Worm (Caenorhabditis elegans) whole organism, mixed stage, embryonic: ENCODE data around the gene Y43F8B.9.

Experiments used
- M03D4.4 ChIP-seq: sonication (generic microtip); optimal IDR thresholded peaks from 2 replicates; lab custom pipeline; 2017; ENCODE audit warnings: mild to moderate bottlenecking, missing genetic modification characterization, missing compliant biosample characterization
- bed-3 ChIP-seq: fragments of 200-800 bp; sonication (Bioruptor generic); optimal IDR thresholded peaks from 3 replicates; lab custom pipeline; 2018; ENCODE audit warnings: mild to moderate bottlenecking, missing genetic modification characterization, moderate library complexity, missing compliant biosample characterization
- blmp-1 ChIP-seq: fragments of 150-350 bp; optimal IDR thresholded peaks from 2 replicates; lab custom pipeline; 2014; ENCODE audit warnings: missing biosample characterization, missing genetic modification characterization
- ceh-83 ChIP-seq: fragments of 200-800 bp; sonication (Bioruptor generic); optimal IDR thresholded peaks from 2 replicates; lab custom pipeline; 2018; ENCODE audit warnings: mild to moderate bottlenecking, missing genetic modification characterization, missing compliant biosample characterization
- ces-1 ChIP-seq: fragments of 150-350 bp; optimal IDR thresholded peaks from 2 replicates; lab custom pipeline; 2014; ENCODE audit warnings: missing biosample characterization, missing genetic modification reagents, missing genetic modification characterization
- cnd-1 ChIP-seq: fragments of 200-800 bp; sonication (Bioruptor generic); optimal IDR thresholded peaks from 2 replicates; lab custom pipeline; 2018; ENCODE audit warnings: mild to moderate bottlenecking, missing genetic modification characterization, missing compliant biosample characterization
- drap-1 ChIP-seq: fragments of 200-800 bp; sonication (Bioruptor generic); optimal IDR thresholded peaks from 3 replicates; lab custom pipeline; 2018; ENCODE audit warnings: mild to moderate bottlenecking, missing genetic modification characterization, missing compliant biosample characterization
- elt-1 ChIP-seq: sonication (generic microtip); optimal IDR thresholded peaks from 2 replicates; lab custom pipeline; 2017; ENCODE audit warnings: missing genetic modification characterization, mild to moderate bottlenecking, missing compliant biosample characterization, antibody characterized with exemption, moderate library complexity, borderline replicate concordance; ENCODE audit not compliant: insufficient read depth
- flh-1 ChIP-seq: fragments of 200-800 bp; sonication (Bioruptor generic); optimal IDR thresholded peaks from 2 replicates; lab custom pipeline; 2018; ENCODE audit warnings: mild to moderate bottlenecking, missing genetic modification characterization, moderate library complexity, missing compliant biosample characterization
- ham-2 ChIP-seq: fragments of 200-800 bp; sonication (Bioruptor generic); optimal IDR thresholded peaks from 2 replicates; lab custom pipeline; 2018; ENCODE audit warnings: mild to moderate bottlenecking, missing genetic modification characterization, missing compliant biosample characterization
- hlh-1 ChIP-seq: fragments of 150-350 bp; optimal IDR thresholded peaks from 2 replicates; lab custom pipeline; 2014; ENCODE audit warnings: missing biosample characterization, missing genetic modification reagents, missing genetic modification characterization
- lin-13 ChIP-seq: fragments of 150-350 bp; optimal IDR thresholded peaks from 2 replicates; lab custom pipeline; 2014; ENCODE audit warnings: missing biosample characterization, missing genetic modification characterization
- lin-32 ChIP-seq: fragments of 200-800 bp; sonication (Bioruptor generic); optimal IDR thresholded peaks from 2 replicates; lab custom pipeline; 2018; ENCODE audit warnings: mild to moderate bottlenecking, missing genetic modification characterization, missing compliant biosample characterization
- lsy-2 ChIP-seq: fragments of 150-350 bp; optimal IDR thresholded peaks from 2 replicates; lab custom pipeline; 2014; ENCODE audit warnings: missing biosample characterization, missing genetic modification characterization
- mab-5 ChIP-seq: fragments of 150-350 bp; optimal IDR thresholded peaks from 2 replicates; lab custom pipeline; 2014; ENCODE audit warnings: missing biosample characterization, missing genetic modification characterization
- mep-1 ChIP-seq: fragments of 150-350 bp; optimal IDR thresholded peaks from 2 replicates; lab custom pipeline; 2017; ENCODE audit warnings: missing biosample characterization, missing genetic modification reagents, missing genetic modification characterization, inconsistent platforms
- mls-2 ChIP-seq: sonication (generic microtip); optimal IDR thresholded peaks from 2 replicates; lab custom pipeline; 2016; ENCODE audit warnings: mild to moderate bottlenecking, missing genetic modification characterization, moderate library complexity, missing compliant biosample characterization
- nhr-12 ChIP-seq: fragments of 150-350 bp; optimal IDR thresholded peaks from 2 replicates; lab custom pipeline; 2014; ENCODE audit warnings: missing biosample characterization, missing genetic modification characterization
- nhr-2 ChIP-seq: fragments of 150-350 bp; optimal IDR thresholded peaks from 2 replicates; lab custom pipeline; 2014; ENCODE audit warnings: missing biosample characterization, missing genetic modification characterization
- nhr-237 ChIP-seq: fragments of 150-350 bp; optimal IDR thresholded peaks from 2 replicates; lab custom pipeline; 2014; ENCODE audit warnings: missing biosample characterization, missing genetic modification characterization
- nhr-28 ChIP-seq: fragments of 150-350 bp; optimal IDR thresholded peaks from 2 replicates; lab custom pipeline; 2014; ENCODE audit warnings: missing biosample characterization, missing genetic modification characterization
- nhr-76 ChIP-seq: sonication (generic microtip); optimal IDR thresholded peaks from 2 replicates; lab custom pipeline; 2017; ENCODE audit warnings: missing biosample characterization, missing genetic modification characterization
- pha-4 ChIP-seq: fragments of 150-350 bp; optimal IDR thresholded peaks from 2 replicates; lab custom pipeline; 2018; ENCODE audit warnings: missing biosample characterization, missing genetic modification reagents, missing genetic modification characterization
- sem-2 ChIP-seq: fragments of 200-800 bp; sonication (Bioruptor generic); optimal IDR thresholded peaks from 2 replicates; lab custom pipeline; 2018; ENCODE audit warnings: mild to moderate bottlenecking, missing genetic modification characterization, missing compliant biosample characterization
- snpc-4 ChIP-seq: fragments of 150-350 bp; optimal IDR thresholded peaks from 2 replicates; lab custom pipeline; 2014; ENCODE audit warnings: missing biosample characterization, missing genetic modification characterization
- sptf-1 ChIP-seq: sonication (generic microtip); optimal IDR thresholded peaks from 2 replicates; lab custom pipeline; 2017; ENCODE audit warnings: mild to moderate bottlenecking, missing genetic modification characterization, moderate library complexity, missing compliant biosample characterization
- tbx-8 ChIP-seq: fragments of 200-800 bp; sonication (Bioruptor generic); optimal IDR thresholded peaks from 2 replicates; lab custom pipeline; 2018; ENCODE audit warnings: mild to moderate bottlenecking, missing genetic modification characterization, moderate library complexity, missing compliant biosample characterization
- unc-39 ChIP-seq: fragments of 150-350 bp; optimal IDR thresholded peaks from 2 replicates; lab custom pipeline; 2014; ENCODE audit warnings: missing biosample characterization, missing genetic modification characterization
- unc-62 ChIP-seq: fragments of 150-350 bp; optimal IDR thresholded peaks from 2 replicates; lab custom pipeline; 2014; ENCODE audit warnings: missing biosample characterization, missing genetic modification reagents, missing genetic modification characterization
- zip-8 ChIP-seq: fragments of 150-350 bp; optimal IDR thresholded peaks from 2 replicates; lab custom pipeline; 2014; ENCODE audit warnings: missing biosample characterization, missing genetic modification characterization
- ztf-11 ChIP-seq: fragments of 150-350 bp; optimal IDR thresholded peaks from 2 replicates; lab custom pipeline; 2014; ENCODE audit warnings: missing biosample characterization, missing genetic modification characterization

Gene Y43F8B.9

DNA sequence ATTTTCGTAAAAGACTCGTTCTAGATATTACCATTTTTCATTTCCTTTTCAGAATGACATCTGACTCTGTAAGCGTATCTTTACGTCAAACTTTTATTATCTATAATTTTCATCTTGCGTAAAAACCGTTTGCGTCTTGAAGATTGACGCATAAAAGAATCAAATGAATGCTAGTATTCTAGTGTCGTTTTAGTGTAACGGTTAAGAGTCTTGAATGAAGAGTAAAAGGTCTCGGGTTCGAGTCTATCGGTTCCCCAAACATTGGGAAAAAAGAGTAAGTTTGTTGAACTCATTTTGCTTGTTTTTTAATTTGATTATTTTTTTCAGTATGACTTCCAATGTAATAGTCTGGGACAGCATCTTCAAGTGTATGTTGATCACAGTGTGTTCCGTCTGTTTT is 6.6 kb downstream of the Y43F8B.9 start, which contains the start of gene Y43F8B.17:
TSS of gene Y43F8B.17 (plus strand) at position 215 of the 400 bp plus-strand sequence.
- TF ChIP-seq nhr-2 (no peak), ztf-11 (tag; lab: Kevin White, UChicago) (no peak), mab-5 (tag; lab: Kevin White, UChicago) (no peak), sptf-1 (tag; lab: Kevin White, UChicago) (no peak), mls-2 (tag; lab: Kevin White, UChicago) (no peak), zip-8 (tag; lab: Kevin White, UChicago) (no peak), flh-1 (GFP tag; lab: Kevin White, UChicago) (no peak), sem-2 (GFP tag; lab: Kevin White, UChicago) (no peak), ceh-83 (GFP tag; lab: Kevin White, UChicago) (no peak), lin-13 (tag; lab: Kevin White, UChicago) (no peak), blmp-1 (no peak), ham-2 (GFP tag; lab: Kevin White, UChicago) (no peak), ces-1 (GFP tag; lab: Kevin White, UChicago) (no peak), nhr-237 (tag; lab: Kevin White, UChicago) (no peak), drap-1 (GFP tag; lab: Kevin White, UChicago) (no peak), elt-1 (no peak), snpc-4 (tag; lab: Kevin White, UChicago) (no peak), pha-4 (tag; lab: Kevin White, UChicago) (no peak)

DNA sequence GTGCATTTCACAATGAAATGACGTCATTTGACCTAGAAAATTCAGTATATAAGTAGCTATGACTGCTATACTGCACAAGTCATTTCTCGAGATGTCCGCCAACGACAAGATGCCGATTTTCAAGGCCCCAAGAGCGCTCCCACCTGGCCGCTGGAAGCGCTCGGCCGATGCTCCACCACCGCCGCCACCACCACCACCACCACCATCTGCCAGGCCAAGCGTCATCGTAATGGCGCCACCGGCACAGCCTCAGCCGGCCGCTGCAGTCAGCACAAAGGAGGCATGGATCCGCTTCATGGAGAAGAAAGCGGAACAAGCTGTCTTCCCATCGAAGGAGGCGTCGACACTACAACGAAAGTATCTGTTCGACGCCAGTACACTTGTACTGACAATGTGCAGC is 7.3 kb downstream of the Y43F8B.9 start, which contains the start of gene Y43F8B.28:
TSS of gene Y43F8B.28 (plus strand) at position 59 of the 400 bp plus-strand sequence.
- TF ChIP-seq nhr-12 = no peak
- no peak for TF ChIP-seq mls-2 (tag; lab: Kevin White, UChicago)
- TF ChIP-seq ceh-83 (GFP tag; lab: Kevin White, UChicago) = no peak
- no peak for TF ChIP-seq flh-1 (GFP tag; lab: Kevin White, UChicago)
- TF ChIP-seq snpc-4 (tag; lab: Kevin White, UChicago) = no peak
- no peak for TF ChIP-seq lin-32 (GFP tag; lab: Kevin White, UChicago)
- TF ChIP-seq mep-1 (tag; lab: Kevin White, UChicago) = no peak
- TF ChIP-seq ztf-11 (tag; lab: Kevin White, UChicago) = no peak
- no peak for TF ChIP-seq lin-13 (tag; lab: Kevin White, UChicago)
- TF ChIP-seq mab-5 (tag; lab: Kevin White, UChicago) = no peak
- TF ChIP-seq sem-2 (GFP tag; lab: Kevin White, UChicago) = no peak
- TF ChIP-seq sptf-1 (tag; lab: Kevin White, UChicago) = no peak
- no peak for TF ChIP-seq bed-3 (GFP tag; lab: Kevin White, UChicago)
- no peak for TF ChIP-seq nhr-2

ce11 chrV:19485690-19486089 is 7.7 kb downstream of the Y43F8B.9 start, which contains the start of gene Y43F8B.18:
Gene Y43F8B.18, plus strand, starts transcription at chrV:19485990.
- TF ChIP-seq nhr-76 (tag; lab: Kevin White, UChicago) (no peak), nhr-2 (no peak), cnd-1 (tag; lab: Kevin White, UChicago) (no peak), hlh-1 (tag; lab: Kevin White, UChicago) (no peak), M03D4.4 (tag; lab: Kevin White, UChicago) (no peak), ceh-83 (GFP tag; lab: Kevin White, UChicago) (no peak), snpc-4 (tag; lab: Kevin White, UChicago) (no peak), flh-1 (GFP tag; lab: Kevin White, UChicago) (no peak), unc-62 (GFP tag; lab: Kevin White, UChicago) (no peak), pha-4 (tag; lab: Kevin White, UChicago) (no peak), ham-2 (GFP tag; lab: Kevin White, UChicago) (no peak), drap-1 (GFP tag; lab: Kevin White, UChicago) (no peak), tbx-8 (GFP tag; lab: Kevin White, UChicago) (no peak), ces-1 (GFP tag; lab: Kevin White, UChicago) (no peak), zip-8 (tag; lab: Kevin White, UChicago) (no peak), bed-3 (GFP tag; lab: Kevin White, UChicago) (no peak)

DNA sequence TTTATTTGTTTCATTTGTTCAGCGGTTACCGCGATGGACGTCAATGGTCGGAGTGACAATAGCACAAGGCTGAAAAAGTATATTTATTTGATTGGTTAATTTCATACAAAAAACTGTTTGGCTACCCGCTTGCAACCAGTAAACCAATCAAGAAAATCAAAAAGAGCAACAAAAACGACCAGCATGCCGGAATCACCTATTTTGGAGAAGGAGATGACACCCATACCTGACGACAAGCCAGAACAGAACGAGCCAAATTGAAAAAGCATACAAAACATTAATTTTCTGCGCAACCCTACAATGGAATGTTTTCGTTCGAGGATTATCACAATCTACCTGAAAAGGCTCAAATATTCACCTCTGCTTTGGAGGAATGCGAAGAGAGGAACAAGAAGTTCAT is 12.5 kb downstream of the Y43F8B.9 start, which contains the start of gene Y43F8B.7:
TSS of gene Y43F8B.7 (plus strand) at position 301 of the 400 bp plus-strand sequence.
- TF ChIP-seq ces-1 (GFP tag; lab: Kevin White, UChicago) (no peak), ceh-83 (GFP tag; lab: Kevin White, UChicago) (no peak), zip-8 (tag; lab: Kevin White, UChicago) (no peak), elt-1 (no peak), ztf-11 (tag; lab: Kevin White, UChicago) (no peak), hlh-1 (tag; lab: Kevin White, UChicago) (no peak), nhr-28 (no peak), mep-1 (tag; lab: Kevin White, UChicago) (no peak), unc-39 (no peak), nhr-2 (no peak), nhr-237 (tag; lab: Kevin White, UChicago) (no peak), sem-2 (GFP tag; lab: Kevin White, UChicago) (no peak), snpc-4 (tag; lab: Kevin White, UChicago) (no peak), unc-62 (GFP tag; lab: Kevin White, UChicago) (no peak), drap-1 (GFP tag; lab: Kevin White, UChicago) (no peak), lsy-2 (tag; lab: Kevin White, UChicago) (no peak), nhr-76 (tag; lab: Kevin White, UChicago) (no peak), cnd-1 (tag; lab: Kevin White, UChicago) (no peak)
- TF ChIP-seq, all 35 proteins: peak for 0
